Fruit fly (Drosophila melanogaster) whole organism, prepupa: ENCODE measurements around the gene CG43338.

Experiments used
- CG10631 ChIP-seq: fragments of 200-800 bp; sonication (Bioruptor generic); optimal IDR thresholded peaks from 2 replicates; lab custom pipeline; 2016; ENCODE audit warnings: missing biosample characterization, missing genetic modification characterization
- CG10669 ChIP-seq: fragments of 200-800 bp; sonication (Bioruptor generic); optimal IDR thresholded peaks from 3 replicates; lab custom pipeline; 2018; ENCODE audit warnings: missing biosample characterization, mild to moderate bottlenecking, missing genetic modification characterization, moderate library complexity
- CG11294 ChIP-seq: fragments of 200-800 bp; sonication (Bioruptor generic); IDR thresholded peaks from 2 replicates; pipeline ENCODE4 v1.3.6; 2022; ENCODE audit warnings: missing biosample characterization, missing genetic modification characterization
- CG11762 ChIP-seq: fragments of 200-800 bp; sonication (Bioruptor generic); optimal IDR thresholded peaks from 3 replicates; lab custom pipeline; 2016; ENCODE audit warnings: missing biosample characterization, missing genetic modification characterization; ENCODE audit not compliant: insufficient read depth
- CG11902 ChIP-seq: fragments of 200-800 bp; sonication (Bioruptor generic); optimal IDR thresholded peaks from 3 replicates; lab custom pipeline; 2016; ENCODE audit warnings: missing biosample characterization, missing genetic modification characterization
- CG15336 ChIP-seq: fragments of 200-800 bp; sonication (Bioruptor generic); IDR thresholded peaks from 2 replicates; pipeline ENCODE4 v1.3.6; 2022; ENCODE audit warnings: missing biosample characterization, missing genetic modification characterization
- CG1621 ChIP-seq: fragments of 200-800 bp; sonication (Bioruptor generic); optimal IDR thresholded peaks from 3 replicates; lab custom pipeline; 2018; ENCODE audit warnings: missing biosample characterization, mild to moderate bottlenecking, missing genetic modification characterization
- CG16779 ChIP-seq: fragments of 200-800 bp; sonication (Bioruptor generic); optimal IDR thresholded peaks from 3 replicates; lab custom pipeline; 2017; ENCODE audit warnings: missing biosample characterization, mild to moderate bottlenecking, missing genetic modification characterization
- CG31627 ChIP-seq: fragments of 200-800 bp; sonication (Bioruptor generic); optimal IDR thresholded peaks from 3 replicates; lab custom pipeline; 2016; ENCODE audit warnings: missing biosample characterization, missing genetic modification characterization
- CG3919 ChIP-seq: fragments of 200-800 bp; sonication (Bioruptor generic); optimal IDR thresholded peaks from 3 replicates; lab custom pipeline; 2016; ENCODE audit warnings: missing biosample characterization, missing genetic modification characterization
- CG6163 ChIP-seq: fragments of 200-800 bp; sonication (Bioruptor generic); IDR thresholded peaks from 3 replicates; pipeline ENCODE4 v1.3.6; 2022; ENCODE audit warnings: missing biosample characterization, missing genetic modification characterization
- CG6276 ChIP-seq: fragments of 200-800 bp; sonication (Bioruptor generic); optimal IDR thresholded peaks from 2 replicates; lab custom pipeline; 2017; ENCODE audit warnings: missing biosample characterization, mild to moderate bottlenecking, missing genetic modification characterization
- CG6808 ChIP-seq: fragments of 200-800 bp; sonication (Bioruptor generic); optimal IDR thresholded peaks from 3 replicates; lab custom pipeline; 2017; ENCODE audit warnings: missing biosample characterization, missing genetic modification characterization, mild to moderate bottlenecking, moderate library complexity, missing genetic modification reagents
- CG6854 ChIP-seq: fragments of 200-800 bp; sonication (Bioruptor generic); optimal IDR thresholded peaks from 2 replicates; lab custom pipeline; 2017; ENCODE audit warnings: missing biosample characterization, mild to moderate bottlenecking, missing genetic modification characterization
- CG8119 ChIP-seq: fragments of 200-800 bp; sonication (Bioruptor generic); IDR thresholded peaks from 3 replicates; pipeline ENCODE4 v1.3.6; 2022; ENCODE audit warnings: missing biosample characterization, missing genetic modification characterization
- CG8319 ChIP-seq: fragments of 200-800 bp; sonication (Bioruptor generic); optimal IDR thresholded peaks from 3 replicates; lab custom pipeline; 2016; ENCODE audit warnings: missing biosample characterization, missing genetic modification characterization
- CG8632 ChIP-seq: fragments of 200-800 bp; sonication (Bioruptor generic); optimal IDR thresholded peaks from 3 replicates; lab custom pipeline; 2016; ENCODE audit warnings: missing biosample characterization, missing genetic modification characterization
- Eip78C ChIP-seq: fragments of 200-800 bp; sonication (Bioruptor generic); peaks from one replicate; lab custom pipeline; 2016; ENCODE audit warnings: missing biosample characterization, missing genetic modification characterization
- Ets21C ChIP-seq: fragments of 200-800 bp; sonication (Bioruptor generic); optimal IDR thresholded peaks from 3 replicates; lab custom pipeline; 2016; ENCODE audit warnings: missing biosample characterization, missing genetic modification characterization
- Gug ChIP-seq: fragments of 200-800 bp; sonication (Bioruptor generic); IDR thresholded peaks from 2 replicates; pipeline ENCODE4 v1.3.6; 2022; ENCODE audit warnings: missing biosample characterization, missing genetic modification characterization
- Hr38 ChIP-seq: sonication (Bioruptor generic); optimal IDR thresholded peaks from 2 replicates; lab custom pipeline; 2016; ENCODE audit warnings: missing biosample characterization, missing genetic modification characterization
- Hr39 ChIP-seq: fragments of 200-800 bp; sonication (Bioruptor generic); optimal IDR thresholded peaks from 2 replicates; lab custom pipeline; 2016; ENCODE audit warnings: missing biosample characterization, missing genetic modification characterization
- Met ChIP-seq: fragments of 200-800 bp; sonication (Bioruptor generic); optimal IDR thresholded peaks from 3 replicates; lab custom pipeline; 2016; ENCODE audit warnings: missing biosample characterization, missing genetic modification characterization
- OdsH ChIP-seq: fragments of 200-800 bp; sonication (Bioruptor generic); optimal IDR thresholded peaks from 3 replicates; lab custom pipeline; 2016; ENCODE audit warnings: missing biosample characterization, missing genetic modification characterization
- Sox102F ChIP-seq: fragments of 200-800 bp; sonication (Bioruptor generic); optimal IDR thresholded peaks from 2 replicates; lab custom pipeline; 2016; ENCODE audit warnings: missing biosample characterization, mild to moderate bottlenecking, missing genetic modification characterization
- Sox15 ChIP-seq: fragments of 200-800 bp; sonication (Bioruptor generic); optimal IDR thresholded peaks from 3 replicates; lab custom pipeline; 2016; ENCODE audit warnings: missing biosample characterization, missing genetic modification characterization
- achi ChIP-seq: fragments of 200-800 bp; sonication (Bioruptor generic); optimal IDR thresholded peaks from 3 replicates; lab custom pipeline; 2016; ENCODE audit warnings: missing biosample characterization, missing genetic modification characterization
- dac ChIP-seq: fragments of 200-800 bp; sonication (Bioruptor generic); optimal IDR thresholded peaks from 2 replicates; lab custom pipeline; 2017; ENCODE audit warnings: missing biosample characterization, mild to moderate bottlenecking, missing genetic modification characterization
- dsx ChIP-seq: fragments of 200-800 bp; optimal IDR thresholded peaks from 3 replicates; lab custom pipeline; 2019; ENCODE audit warnings: missing biosample characterization, mild to moderate bottlenecking, missing genetic modification characterization, moderate library complexity; ENCODE audit not compliant: poor library complexity, severe bottlenecking
- eg ChIP-seq: fragments of 200-800 bp; sonication (Bioruptor generic); IDR thresholded peaks from 3 replicates; pipeline ENCODE4 v1.3.6; 2022; ENCODE audit warnings: missing biosample characterization, missing genetic modification characterization
- esn ChIP-seq: fragments of 200-800 bp; sonication (Bioruptor generic); optimal IDR thresholded peaks from 2 replicates; lab custom pipeline; 2016; ENCODE audit warnings: missing biosample characterization, mild to moderate bottlenecking, missing genetic modification characterization, moderate library complexity
- fd85E ChIP-seq: fragments of 200-800 bp; sonication (Bioruptor generic); optimal IDR thresholded peaks from 3 replicates; lab custom pipeline; 2016; ENCODE audit warnings: missing biosample characterization, missing genetic modification characterization
- fkh ChIP-seq: fragments of 200-800 bp; sonication (Bioruptor generic); optimal IDR thresholded peaks from 3 replicates; lab custom pipeline; 2017; ENCODE audit warnings: missing biosample characterization, mild to moderate bottlenecking, missing genetic modification characterization, moderate library complexity
- lz ChIP-seq: fragments of 200-800 bp; sonication (Bioruptor generic); optimal IDR thresholded peaks from 3 replicates; lab custom pipeline; 2016; ENCODE audit warnings: missing biosample characterization, missing genetic modification characterization
- net ChIP-seq: fragments of 200-800 bp; sonication (Bioruptor generic); optimal IDR thresholded peaks from 3 replicates; lab custom pipeline; 2016; ENCODE audit warnings: missing biosample characterization, missing genetic modification characterization
- pdm3 ChIP-seq: fragments of 200-800 bp; sonication (Bioruptor generic); optimal IDR thresholded peaks from 3 replicates; lab custom pipeline; 2016; ENCODE audit warnings: missing biosample characterization, missing genetic modification characterization
- spab ChIP-seq: fragments of 200-800 bp; sonication (Bioruptor generic); optimal IDR thresholded peaks from 2 replicates; lab custom pipeline; 2017; ENCODE audit warnings: missing biosample characterization, mild to moderate bottlenecking, missing genetic modification characterization, missing genetic modification reagents
- ss ChIP-seq, 2 experiments: fragments of 200-800 bp; sonication (Bioruptor generic); optimal IDR thresholded peaks; 2 replicates in 1 of 2; 3 replicates in 1 of 2; lab custom pipeline; 2017 to 2018; ENCODE audit warnings: mild to moderate bottlenecking in 2 of 2, missing biosample characterization in 2 of 2, missing genetic modification characterization in 2 of 2, moderate library complexity in 1 of 2
- svp ChIP-seq: fragments of 200-800 bp; sonication (Bioruptor generic); peaks from one replicate; lab custom pipeline; 2016; ENCODE audit warnings: missing biosample characterization, missing genetic modification characterization
- topi ChIP-seq: fragments of 200-800 bp; sonication (Bioruptor generic); optimal IDR thresholded peaks from 3 replicates; lab custom pipeline; 2016; ENCODE audit warnings: missing biosample characterization, missing genetic modification characterization
- vri ChIP-seq: fragments of 200-800 bp; sonication (Bioruptor generic); optimal IDR thresholded peaks from 3 replicates; lab custom pipeline; 2016; ENCODE audit warnings: missing biosample characterization, mild to moderate bottlenecking, missing genetic modification characterization

CG43338 gene

dm6 chr2L:18625009-18625408 is 46.0 kb downstream of the CG43338 start:
- TF ChIP-seq CG6163 (GFP tag; lab: Robert Waterston, UW) (no peak), vri (GFP tag; lab: Kevin White, UChicago) (peak; percentile 8)

dm6 chr2L:18624362-18624761 is 46.7 kb downstream of the CG43338 start:
- TF ChIP-seq Sox15 (GFP tag; lab: Kevin White, UChicago), result no peak
- no peak for TF ChIP-seq Hr38
- no peak for TF ChIP-seq fkh (GFP tag; lab: Kevin White, UChicago)
- no peak for TF ChIP-seq Ets21C (GFP tag; lab: Kevin White, UChicago)
- TF ChIP-seq Sox102F (GFP tag; lab: Kevin White, UChicago), result no peak
- TF ChIP-seq Hr39 (GFP tag; lab: Kevin White, UChicago), result no peak
- TF ChIP-seq spab (GFP tag; lab: Kevin White, UChicago), result no peak
- no peak for TF ChIP-seq OdsH (GFP tag; lab: Kevin White, UChicago)
- no peak for TF ChIP-seq CG6854 (GFP tag; lab: Kevin White, UChicago)
- no peak for TF ChIP-seq CG15336
- no peak for TF ChIP-seq ss (GFP tag; optimal IDR thresholded peaks at IDR 0.05; lab: Kevin White, UChicago)
- no peak for TF ChIP-seq net
- TF ChIP-seq CG3919 (GFP tag; lab: Kevin White, UChicago), result no peak
- TF ChIP-seq CG31627, result no peak
- no peak for TF ChIP-seq CG11294 (GFP tag; lab: Robert Waterston, UW)

- TF ChIP-seq net (no peak), CG16779 (tag; lab: Kevin White, UChicago) (no peak), Eip78C (peak; percentile 59), svp (GFP tag; lab: Kevin White, UChicago) (peak; percentile 51), dsx (GFP tag; lab: Kevin White, UChicago) (no peak)
Measured at dm6 chr2L:18623435-18623834, 47.6 kb downstream of the CG43338 start.

DNA sequence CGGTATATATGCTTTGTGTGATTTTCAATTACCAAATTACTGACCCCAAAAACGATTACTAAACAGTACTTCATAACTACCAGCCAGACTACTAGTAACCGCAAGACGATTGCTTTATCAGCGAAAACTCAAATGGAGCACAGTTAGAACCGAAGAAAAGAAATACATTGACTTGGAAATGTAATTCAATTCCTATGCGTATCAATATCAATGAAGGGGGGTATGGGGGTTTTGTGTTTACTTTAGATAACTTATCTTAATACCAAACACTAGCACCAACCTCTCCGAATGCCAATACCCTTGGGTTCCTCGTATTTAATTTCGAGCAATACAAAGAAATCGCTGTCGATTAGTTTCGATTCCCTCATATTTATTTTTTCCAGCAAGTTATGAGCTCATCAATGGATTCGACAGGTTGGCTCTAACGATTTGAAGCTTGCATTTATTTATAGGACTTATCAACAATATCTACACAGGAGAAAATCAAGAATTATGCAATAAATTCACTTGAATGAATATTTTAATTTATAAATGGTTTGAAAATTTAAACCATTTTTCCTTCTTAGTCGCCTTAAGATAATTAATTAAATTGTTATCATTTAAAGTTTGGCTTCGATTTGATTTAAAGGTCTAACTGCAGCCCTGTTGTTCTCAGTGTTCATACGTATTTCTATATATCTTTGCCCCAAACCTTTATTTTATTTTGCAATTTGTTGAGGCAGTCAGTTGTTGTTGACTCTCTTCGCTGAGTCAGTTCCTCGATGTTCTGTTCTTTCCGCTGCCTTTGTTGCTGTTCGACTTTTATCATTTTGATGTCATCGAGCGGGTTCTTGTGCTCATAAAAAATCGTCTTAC is 49.5 kb downstream of the CG43338 start:
- peak; percentile 85 for TF ChIP-seq vri (GFP tag; lab: Kevin White, UChicago)
- TF ChIP-seq CG11762 (GFP tag; lab: Kevin White, UChicago), result peak; percentile 80
- TF ChIP-seq esn (GFP tag; lab: Kevin White, UChicago), result peak; percentile 92
- TF ChIP-seq CG10669 (GFP tag; lab: Kevin White, UChicago), result peak; percentile 84
- peak; percentile 84 for TF ChIP-seq OdsH (GFP tag; lab: Kevin White, UChicago)
- peak; percentile 76 for TF ChIP-seq CG8632 (GFP tag; lab: Kevin White, UChicago)
- TF ChIP-seq svp (GFP tag; lab: Kevin White, UChicago), result peak; percentile 94
- peak; percentile 70 for TF ChIP-seq dsx (GFP tag; lab: Kevin White, UChicago)
- peak; percentile 91 for TF ChIP-seq topi
- TF ChIP-seq net, result peak; percentile 64
- peak; percentile 66 for TF ChIP-seq CG6854 (GFP tag; lab: Kevin White, UChicago)
- peak; percentile 80 for TF ChIP-seq pdm3 (GFP tag; lab: Kevin White, UChicago)
- TF ChIP-seq CG10631 (GFP tag; lab: Kevin White, UChicago), result peak; percentile 73
- peak; percentile 80 for TF ChIP-seq achi (GFP tag; lab: Kevin White, UChicago)
- TF ChIP-seq Sox102F (GFP tag; lab: Kevin White, UChicago), result peak; percentile 83
- peak; percentile 84 for TF ChIP-seq CG8319 (GFP tag; lab: Kevin White, UChicago)
- TF ChIP-seq fkh (GFP tag; lab: Kevin White, UChicago), result peak; percentile 97
- TF ChIP-seq CG3919 (GFP tag; lab: Kevin White, UChicago), result peak; percentile 82
- peak; percentile 76 for TF ChIP-seq Sox15 (GFP tag; lab: Kevin White, UChicago)
- peak; percentile 80 for TF ChIP-seq CG11902 (GFP tag; lab: Kevin White, UChicago)
- peak; percentile 96 for TF ChIP-seq Eip78C
- TF ChIP-seq eg, result peak; percentile 63; the same call in 2 of the 3 replicates
- peak; percentile 53 for TF ChIP-seq fd85E (GFP tag; lab: Kevin White, UChicago)
- peak; percentile 39 for TF ChIP-seq Gug (GFP tag; lab: Robert Waterston, UW)
- TF ChIP-seq CG6808, result peak; percentile 72
- peak; percentile 54; the same call in 1 of the 3 replicates for TF ChIP-seq CG8119 (GFP tag; lab: Robert Waterston, UW)
- TF ChIP-seq Met (GFP tag; lab: Kevin White, UChicago), result peak; percentile 88
- peak; percentile 40 to 56 for TF ChIP-seq ss (GFP tag; optimal IDR thresholded peaks at IDR 0.05; lab: Kevin White, UChicago)
- peak; percentile 40 for TF ChIP-seq CG6276 (GFP tag; lab: Kevin White, UChicago)
- TF ChIP-seq dac, result no peak
- TF ChIP-seq Hr39 (GFP tag; lab: Kevin White, UChicago), result peak; percentile 86
- TF ChIP-seq CG6163 (GFP tag; lab: Robert Waterston, UW), result peak; percentile 77
- TF ChIP-seq lz (GFP tag; lab: Kevin White, UChicago), result peak; percentile 75
- TF ChIP-seq CG11294 (GFP tag; lab: Robert Waterston, UW), result no peak
- peak; percentile 58 for TF ChIP-seq CG1621 (tag; lab: Kevin White, UChicago)
